Fruit fly (Drosophila melanogaster): ENCODE measurements around the gene CG42367.

CG42367 gene

DNA sequence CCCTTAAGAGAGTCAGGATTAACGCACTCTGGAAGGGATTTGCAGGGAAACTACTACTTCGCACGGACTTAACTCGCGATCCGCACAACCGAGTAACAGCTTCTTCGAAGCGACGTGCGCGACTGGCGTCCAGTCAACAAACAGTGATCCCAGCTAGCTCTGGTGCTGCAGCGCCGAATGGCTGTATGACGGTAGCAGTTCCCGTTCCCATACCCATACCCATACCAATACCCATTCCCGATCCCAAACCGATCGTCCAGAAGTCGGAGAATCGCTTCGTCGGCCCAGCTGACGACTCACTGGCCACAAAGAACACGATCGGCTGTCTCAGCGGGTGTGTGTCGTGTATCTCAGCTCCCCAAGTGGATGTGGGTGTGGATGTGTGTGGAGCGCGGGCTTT lies 16.9 kb downstream of the CG42367 start, which contains the start of gene CG5853:
CG5853 (minus strand) TSS at position 384 of the 400 bp plus-strand sequence.
- TF ChIP-seq ftz-f1 (GFP tag; optimal IDR thresholded peaks at IDR 0.05), result peak; percentile 35
- TF ChIP-seq CG15514 (GFP tag; optimal IDR thresholded peaks at IDR 0.05), result peak; percentile 25
- TF ChIP-seq CG34422 (GFP tag; IDR thresholded peaks at IDR 0.05), result 0 out of 3 replicates have a peak, but pooled peaks have one; percentile 21
- no peak for TF ChIP-seq CG7357 (GFP tag; IDR thresholded peaks at IDR 0.05)
- peak; percentile 37; the same call in 1 of the 2 replicates for TF ChIP-seq CG5953 (GFP tag; IDR thresholded peaks at IDR 0.05)
- TF ChIP-seq mirr (GFP tag; optimal IDR thresholded peaks at IDR 0.05), result peak; percentile 84
- no peak for TF ChIP-seq oc (tag; optimal IDR thresholded peaks at IDR 0.05)
- 0 out of 2 replicates have a peak, but pooled peaks have one; percentile 45 for TF ChIP-seq rib (GFP tag; IDR thresholded peaks at IDR 0.05)
- no peak for TF ChIP-seq phol (tag; optimal IDR thresholded peaks at IDR 0.05)
- no peak for TF ChIP-seq hth (optimal IDR thresholded peaks at IDR 0.05)
- TF ChIP-seq Dbx (GFP tag; IDR thresholded peaks at IDR 0.05), result 0 out of 3 replicates have a peak, but pooled peaks have one; percentile 39
- TF ChIP-seq pho (GFP tag; optimal IDR thresholded peaks at IDR 0.05), result peak; percentile 7
- TF ChIP-seq Drgx (GFP tag; IDR thresholded peaks at IDR 0.05), result peak; percentile 36
- TF ChIP-seq fu2 (GFP tag; optimal IDR thresholded peaks at IDR 0.05), result no peak
- TF ChIP-seq CG3163 (GFP tag; optimal IDR thresholded peaks at IDR 0.05), result peak; percentile 25
- TF ChIP-seq CG13894 (tag; optimal IDR thresholded peaks at IDR 0.05), result peak; percentile 83
- TF ChIP-seq cwo (GFP tag; optimal IDR thresholded peaks at IDR 0.05), result peak; percentile 19
- TF ChIP-seq CG6254 (GFP tag; optimal IDR thresholded peaks at IDR 0.05), result no peak
- peak; percentile 74 for TF ChIP-seq nom (GFP tag; optimal IDR thresholded peaks at IDR 0.05)
- TF ChIP-seq sima (GFP tag; optimal IDR thresholded peaks at IDR 0.05), result no peak
- peak; percentile 36 for TF ChIP-seq caup (GFP tag; optimal IDR thresholded peaks at IDR 0.05; ENCODE audit: severe bottlenecking)
- TF ChIP-seq CG9932 (GFP tag; IDR thresholded peaks at IDR 0.05), result 0 out of 2 replicates have a peak, but pooled peaks have one; percentile 20
- TF ChIP-seq CG8290 (GFP tag; optimal IDR thresholded peaks at IDR 0.05), result no peak
- peak in 1 of 2 experiments; percentile 73 for TF ChIP-seq CG8290 (tag; optimal IDR thresholded peaks at IDR 0.05)
- peak; percentile 10 for TF ChIP-seq grn (GFP tag; optimal IDR thresholded peaks at IDR 0.05)
- no peak for TF ChIP-seq aop (GFP tag; IDR thresholded peaks at IDR 0.05)
- 0 out of 3 replicates have a peak, but pooled peaks have one; percentile 11 for TF ChIP-seq Mrtf (GFP tag; IDR thresholded peaks at IDR 0.05)
- TF ChIP-seq pzg (GFP tag; optimal IDR thresholded peaks at IDR 0.05), result peak; percentile 11
- 0 out of 3 replicates have a peak, but pooled peaks have one; percentile 35 for TF ChIP-seq Optix (GFP tag; IDR thresholded peaks at IDR 0.05)
- peak; percentile 67 for TF ChIP-seq kni (GFP tag; optimal IDR thresholded peaks at IDR 0.05)
- peak; percentile 62 for TF ChIP-seq ci (GFP tag; IDR thresholded peaks at IDR 0.05)
- peak; percentile 34; the same call in 1 of the 2 replicates for TF ChIP-seq Dref (GFP tag; IDR thresholded peaks at IDR 0.05)
- peak; percentile 11 for TF ChIP-seq sd (tag; optimal IDR thresholded peaks at IDR 0.05)
- TF ChIP-seq sr (GFP tag; IDR thresholded peaks at IDR 0.05), result peak; percentile 32; the same call in 1 of the 3 replicates
- no peak for TF ChIP-seq run (tag; optimal IDR thresholded peaks at IDR 0.05)
- TF ChIP-seq D19B (GFP tag; optimal IDR thresholded peaks at IDR 0.05), result no peak
- TF ChIP-seq CG12769 (tag; optimal IDR thresholded peaks at IDR 0.05), result peak; percentile 99
- TF ChIP-seq CG12942 (GFP tag; optimal IDR thresholded peaks at IDR 0.05), result no peak
- TF ChIP-seq Sin3A (optimal IDR thresholded peaks at IDR 0.05), result no peak
- TF ChIP-seq Taf1 (GFP tag; IDR thresholded peaks at IDR 0.05), result no peak
- no peak for TF ChIP-seq D (optimal IDR thresholded peaks at IDR 0.05)
- TF ChIP-seq D (GFP tag; optimal IDR thresholded peaks at IDR 0.05), result no peak
- peak; percentile 53; the same call in 1 of the 3 replicates for TF ChIP-seq CG6175 (GFP tag; IDR thresholded peaks at IDR 0.05)
- TF ChIP-seq hkb (optimal IDR thresholded peaks at IDR 0.05), result no peak
- no peak for TF ChIP-seq hkb (GFP tag; IDR thresholded peaks at IDR 0.05)
- TF ChIP-seq chinmo (GFP tag; IDR thresholded peaks at IDR 0.05; ENCODE audit: partially characterized antibody), result peak; percentile 87; the same call in 3 of the 4 replicates
- TF ChIP-seq ash1 (GFP tag; optimal IDR thresholded peaks at IDR 0.05), result peak; percentile 52
- TF ChIP-seq seq (GFP tag; IDR thresholded peaks at IDR 0.05), result no peak
- TF ChIP-seq so (GFP tag; IDR thresholded peaks at IDR 0.05), result peak; percentile 19; the same call in 1 of the 3 replicates
- 0 out of 3 replicates have a peak, but pooled peaks have one; percentile 7 for TF ChIP-seq Opbp (GFP tag; IDR thresholded peaks at IDR 0.05; ENCODE audit: partially characterized antibody)
- peak; percentile 39 for TF ChIP-seq cg (GFP tag; optimal IDR thresholded peaks at IDR 0.05)
- TF ChIP-seq CG4404 (GFP tag; IDR thresholded peaks at IDR 0.05), result no peak

Data from whole organism, embryonic.